Worm (Caenorhabditis elegans) whole organism, midembryonic: ENCODE measurements around the gene prdm-14.

Experiments
- T22C8.4 ChIP-seq: fragments of 200-800 bp; sonication (Bioruptor generic); IDR thresholded peaks from 2 replicates; pipeline ENCODE4 v1.3.6; 2022; ENCODE audit warnings: missing genetic modification characterization, missing compliant biosample characterization
- cog-1 ChIP-seq: sonication (generic microtip); optimal IDR thresholded peaks from 2 replicates; lab custom pipeline; 2016; ENCODE audit warnings: missing genetic modification characterization, missing compliant biosample characterization
- klf-2 ChIP-seq: fragments of 200-800 bp; sonication (Bioruptor generic); conservative IDR thresholded peaks from 2 replicates; pipeline ENCODE4 v1.3.6; 2022; ENCODE audit warnings: missing genetic modification reagents, missing genetic modification characterization, missing compliant biosample characterization
- ref-1 ChIP-seq: fragments of 200-800 bp; sonication (Bioruptor generic); conservative IDR thresholded peaks from 2 replicates; pipeline ENCODE4 v1.3.6; 2022; ENCODE audit warnings: missing genetic modification reagents, missing genetic modification characterization, missing compliant biosample characterization
- ztf-23 ChIP-seq: fragments of 200-800 bp; sonication (Bioruptor generic); IDR thresholded peaks from 2 replicates; pipeline ENCODE4 v1.3.6; 2022; ENCODE audit warnings: missing genetic modification reagents, missing genetic modification characterization, missing compliant biosample characterization

- TF ChIP-seq ztf-23 (GFP tag; lab: Robert Waterston, UW): no peak
- no peak for TF ChIP-seq cog-1 (tag; lab: Kevin White, UChicago)
- TF ChIP-seq klf-2 (GFP tag; lab: Robert Waterston, UW): no peak
- no peak for TF ChIP-seq ref-1 (GFP tag; lab: Robert Waterston, UW)
- no peak for TF ChIP-seq T22C8.4
These were observed 23.1 kb downstream of the prdm-14 start for ce11 chrX:9069070-9069469.
